Fruit fly (Drosophila melanogaster) whole organism, pupa: Measurements from ENCODE around the gene CG31077.

Experiments used
- CG10348 ChIP-seq: fragments of 200-800 bp; sonication (Bioruptor generic); IDR thresholded peaks from 2 replicates; pipeline ENCODE4 v1.3.6; 2022; ENCODE audit warnings: missing biosample characterization, missing genetic modification characterization
- CG12605 ChIP-seq: fragments of 200-800 bp; sonication (Bioruptor generic); IDR thresholded peaks from 2 replicates; pipeline ENCODE4 v1.3.6; 2022; ENCODE audit warnings: missing biosample characterization, missing genetic modification characterization
- CG13204 ChIP-seq: fragments of 200-800 bp; sonication (Bioruptor generic); optimal IDR thresholded peaks from 2 replicates; lab custom pipeline; 2018; ENCODE audit warnings: missing biosample characterization, mild to moderate bottlenecking, missing genetic modification characterization, moderate library complexity
- CG14655 ChIP-seq: fragments of 200-800 bp; sonication (Bioruptor generic); optimal IDR thresholded peaks from 3 replicates; lab custom pipeline; 2017; ENCODE audit warnings: mild to moderate bottlenecking, missing biosample characterization, missing genetic modification reagents, missing genetic modification characterization
- CG15710 ChIP-seq: fragments of 200-800 bp; sonication (Bioruptor generic); optimal IDR thresholded peaks from 2 replicates; lab custom pipeline; 2018; ENCODE audit warnings: missing biosample characterization, mild to moderate bottlenecking, missing genetic modification characterization, moderate library complexity
- CG17806 ChIP-seq: fragments of 200-800 bp; sonication (Bioruptor generic); optimal IDR thresholded peaks from 2 replicates; lab custom pipeline; 2018; ENCODE audit warnings: missing biosample characterization, mild to moderate bottlenecking, missing genetic modification characterization, moderate library complexity
- CG32121 ChIP-seq: fragments of 200-800 bp; sonication (Bioruptor generic); IDR thresholded peaks from 2 replicates; pipeline ENCODE4 v1.3.6; 2022; ENCODE audit warnings: missing biosample characterization, missing genetic modification characterization
- CG34367 ChIP-seq: fragments of 200-800 bp; sonication (Bioruptor generic); optimal IDR thresholded peaks from 2 replicates; lab custom pipeline; 2018; ENCODE audit warnings: missing biosample characterization, mild to moderate bottlenecking, missing genetic modification characterization
- CG4496 ChIP-seq: fragments of 200-800 bp; sonication (Bioruptor generic); IDR thresholded peaks from 3 replicates; pipeline ENCODE4 v1.3.6; 2022; ENCODE audit warnings: missing biosample characterization, missing genetic modification characterization
- CG8159 ChIP-seq: fragments of 200-800 bp; sonication (Bioruptor generic); optimal IDR thresholded peaks from 3 replicates; lab custom pipeline; 2018; ENCODE audit warnings: missing biosample characterization, mild to moderate bottlenecking, missing genetic modification characterization, moderate library complexity
- CG8301 ChIP-seq: fragments of 200-800 bp; sonication (Bioruptor generic); optimal IDR thresholded peaks from 2 replicates; lab custom pipeline; 2018; ENCODE audit warnings: missing biosample characterization, mild to moderate bottlenecking, missing genetic modification characterization
- CG9948 ChIP-seq: fragments of 200-800 bp; sonication (Bioruptor generic); optimal IDR thresholded peaks from 2 replicates; lab custom pipeline; 2018; ENCODE audit warnings: missing biosample characterization, mild to moderate bottlenecking, missing genetic modification characterization, moderate library complexity
- D1 ChIP-seq: fragments of 200-800 bp; sonication (Bioruptor generic); optimal IDR thresholded peaks from 2 replicates; lab custom pipeline; 2018; ENCODE audit warnings: missing biosample characterization, mild to moderate bottlenecking, missing genetic modification characterization, moderate library complexity
- EcR ChIP-seq: fragments of 200-800 bp; sonication (Bioruptor generic); optimal IDR thresholded peaks from 3 replicates; lab custom pipeline; 2019; ENCODE audit warnings: missing biosample characterization, missing genetic modification characterization, mild to moderate bottlenecking, moderate library complexity, missing genetic modification reagents
- Ets98B ChIP-seq: fragments of 200-800 bp; sonication (Bioruptor generic); IDR thresholded peaks from 2 replicates; pipeline ENCODE4 v1.3.6; 2022; ENCODE audit warnings: missing biosample characterization, missing genetic modification characterization
- Pif1A ChIP-seq: fragments of 200-800 bp; sonication (Bioruptor generic); optimal IDR thresholded peaks from 3 replicates; lab custom pipeline; 2016; ENCODE audit warnings: missing biosample characterization, missing genetic modification characterization
- Pif1B ChIP-seq: fragments of 200-800 bp; sonication (Bioruptor generic); optimal IDR thresholded peaks from 3 replicates; lab custom pipeline; 2016; ENCODE audit warnings: missing biosample characterization, missing genetic modification characterization
- Snoo ChIP-seq: fragments of 200-800 bp; sonication (Bioruptor generic); optimal IDR thresholded peaks from 3 replicates; lab custom pipeline; 2017; ENCODE audit warnings: missing biosample characterization, mild to moderate bottlenecking, missing genetic modification characterization, inconsistent platforms
- fd96Ca ChIP-seq: fragments of 200-800 bp; sonication (Bioruptor generic); IDR thresholded peaks from 3 replicates; pipeline ENCODE4 v1.3.6; 2022; ENCODE audit warnings: missing biosample characterization, missing genetic modification characterization
- gl ChIP-seq: fragments of 200-800 bp; sonication (Bioruptor generic); optimal IDR thresholded peaks from 2 replicates; lab custom pipeline; 2018; ENCODE audit warnings: missing biosample characterization, mild to moderate bottlenecking, missing genetic modification characterization
- rn ChIP-seq: fragments of 200-800 bp; sonication (Bioruptor generic); IDR thresholded peaks from 2 replicates; pipeline ENCODE4 v1.3.6; 2022; ENCODE audit warnings: missing biosample characterization, missing genetic modification characterization

Gene CG31077

DNA sequence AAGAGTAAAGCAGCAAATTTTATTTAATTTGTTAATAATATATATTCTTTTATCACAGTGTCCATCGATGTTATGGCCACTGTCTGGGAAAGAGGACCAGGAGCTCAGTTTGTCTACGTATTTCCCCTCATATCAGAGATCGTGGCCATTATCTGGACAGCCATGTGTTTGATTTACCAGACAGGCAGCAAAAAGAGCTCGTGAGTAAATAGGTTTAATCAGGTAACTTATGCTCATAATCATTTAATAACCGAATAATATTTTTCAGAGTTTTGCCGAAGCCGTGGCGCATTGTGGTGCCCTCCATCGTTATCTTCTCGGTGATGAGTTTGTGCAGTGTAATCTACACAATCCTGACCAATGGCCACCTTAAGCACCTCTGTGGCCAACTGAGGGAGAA is 15.1 kb upstream of the CG31077 start:
- TF ChIP-seq fd96Ca (GFP tag; lab: Robert Waterston, UW) (no peak), Pif1A (GFP tag; lab: Kevin White, UChicago) (no peak), CG15710 (tag; lab: Kevin White, UChicago) (no peak), EcR (GFP tag; lab: Kevin White, UChicago) (no peak), CG13204 (GFP tag; lab: Kevin White, UChicago) (no peak), CG17806 (tag; lab: Kevin White, UChicago) (no peak), CG8301 (no peak), CG34367 (tag; lab: Kevin White, UChicago) (no peak), gl (tag; lab: Kevin White, UChicago) (no peak), Snoo (tag; lab: Kevin White, UChicago) (no peak), D1 (tag; lab: Kevin White, UChicago) (no peak), CG9948 (tag; lab: Kevin White, UChicago) (no peak), Pif1B (no peak), CG14655 (GFP tag; lab: Kevin White, UChicago) (no peak), CG4496 (GFP tag; lab: Robert Waterston, UW) (no peak), CG8159 (tag; lab: Kevin White, UChicago) (no peak), Ets98B (GFP tag; lab: Robert Waterston, UW) (no peak), CG12605 (GFP tag; lab: Robert Waterston, UW) (no peak)

DNA sequence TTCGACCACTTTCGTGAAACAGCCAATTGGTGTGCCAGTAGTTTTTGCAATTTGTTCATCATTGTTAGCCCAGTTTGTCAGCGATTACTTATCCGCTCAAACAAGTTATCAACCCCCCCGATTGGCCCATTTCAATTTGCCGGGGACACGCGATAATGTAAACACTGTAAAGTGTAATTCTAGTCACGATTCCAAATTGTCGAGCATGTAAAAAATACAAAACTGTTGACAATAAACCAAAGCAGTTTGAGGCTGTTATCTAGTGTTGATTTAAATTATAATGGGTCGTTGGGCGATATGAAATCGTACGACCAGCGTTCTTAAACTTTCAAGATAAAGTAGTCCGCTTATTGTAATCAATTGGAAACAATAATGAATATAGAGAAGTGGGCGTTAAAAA is 12.1 kb upstream of the CG31077 start:
- no peak for TF ChIP-seq EcR (GFP tag; lab: Kevin White, UChicago)
- no peak for TF ChIP-seq rn (GFP tag; lab: Robert Waterston, UW)
- no peak for TF ChIP-seq Pif1A (GFP tag; lab: Kevin White, UChicago)
- TF ChIP-seq Pif1B, result no peak
- TF ChIP-seq CG8159 (tag; lab: Kevin White, UChicago), result no peak
- TF ChIP-seq CG34367 (tag; lab: Kevin White, UChicago), result no peak
- TF ChIP-seq D1 (tag; lab: Kevin White, UChicago), result no peak
- TF ChIP-seq CG10348 (GFP tag; lab: Robert Waterston, UW), result no peak
- TF ChIP-seq CG13204 (GFP tag; lab: Kevin White, UChicago), result no peak
- TF ChIP-seq CG9948 (tag; lab: Kevin White, UChicago), result no peak
- no peak for TF ChIP-seq CG17806 (tag; lab: Kevin White, UChicago)

DNA sequence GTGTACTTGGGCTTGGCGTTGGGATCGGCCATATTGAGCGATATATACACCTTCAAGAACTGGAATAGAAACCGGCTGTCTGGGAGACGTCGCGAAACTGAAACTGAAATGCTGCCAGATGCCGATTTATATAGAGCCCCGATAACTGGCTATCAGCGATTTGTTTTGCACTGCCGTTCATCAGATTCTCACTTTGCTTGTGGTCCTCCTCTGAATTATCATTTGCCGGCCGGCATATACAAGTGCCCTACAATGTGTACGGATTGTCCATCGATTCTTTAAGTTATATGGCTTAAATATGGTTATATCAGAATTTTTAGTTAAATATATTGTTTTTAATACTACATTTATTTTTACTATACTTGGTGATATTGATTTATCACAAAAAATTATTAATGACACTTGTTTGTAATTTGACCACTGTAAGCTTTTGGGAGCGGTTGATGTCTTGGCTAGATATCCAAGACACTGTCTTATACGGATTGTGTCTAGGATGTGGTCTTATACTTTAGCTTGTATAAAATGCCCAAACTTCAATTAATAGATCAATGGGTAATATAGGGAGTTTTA is 11.1 kb upstream of the CG31077 start, which contains the start of gene CG31075:
Gene CG31075 (minus strand): TSS at position 106 of the 570 bp plus-strand sequence.
- peak; percentile 60 for TF ChIP-seq EcR (GFP tag; lab: Kevin White, UChicago)
- TF ChIP-seq CG12605 (GFP tag; lab: Robert Waterston, UW), result peak; percentile 98
- TF ChIP-seq CG32121 (GFP tag; lab: Robert Waterston, UW), result peak; percentile 91
- peak; percentile 85 for TF ChIP-seq CG15710 (tag; lab: Kevin White, UChicago)
- TF ChIP-seq Snoo (tag; lab: Kevin White, UChicago), result peak; percentile 82
- TF ChIP-seq Ets98B (GFP tag; lab: Robert Waterston, UW), result peak; percentile 93
- TF ChIP-seq CG8301, result peak; percentile 88
- no peak for TF ChIP-seq CG13204 (GFP tag; lab: Kevin White, UChicago)
- peak; percentile 98 for TF ChIP-seq CG4496 (GFP tag; lab: Robert Waterston, UW)
- TF ChIP-seq gl (tag; lab: Kevin White, UChicago), result peak; percentile 73
- peak; percentile 73 for TF ChIP-seq CG10348 (GFP tag; lab: Robert Waterston, UW)
- peak; percentile 68 for TF ChIP-seq CG34367 (tag; lab: Kevin White, UChicago)
- peak; percentile 90 for TF ChIP-seq Pif1B
- TF ChIP-seq Pif1A (GFP tag; lab: Kevin White, UChicago), result peak; percentile 93
- peak; percentile 77 for TF ChIP-seq rn (GFP tag; lab: Robert Waterston, UW)
- peak; percentile 86 for TF ChIP-seq CG14655 (GFP tag; lab: Kevin White, UChicago)
- peak; percentile 87 for TF ChIP-seq CG9948 (tag; lab: Kevin White, UChicago)
- TF ChIP-seq CG17806 (tag; lab: Kevin White, UChicago), result peak; percentile 95
- TF ChIP-seq fd96Ca (GFP tag; lab: Robert Waterston, UW), result peak; percentile 88
- peak; percentile 84 for TF ChIP-seq D1 (tag; lab: Kevin White, UChicago)
- TF ChIP-seq CG8159 (tag; lab: Kevin White, UChicago), result peak; percentile 94

DNA sequence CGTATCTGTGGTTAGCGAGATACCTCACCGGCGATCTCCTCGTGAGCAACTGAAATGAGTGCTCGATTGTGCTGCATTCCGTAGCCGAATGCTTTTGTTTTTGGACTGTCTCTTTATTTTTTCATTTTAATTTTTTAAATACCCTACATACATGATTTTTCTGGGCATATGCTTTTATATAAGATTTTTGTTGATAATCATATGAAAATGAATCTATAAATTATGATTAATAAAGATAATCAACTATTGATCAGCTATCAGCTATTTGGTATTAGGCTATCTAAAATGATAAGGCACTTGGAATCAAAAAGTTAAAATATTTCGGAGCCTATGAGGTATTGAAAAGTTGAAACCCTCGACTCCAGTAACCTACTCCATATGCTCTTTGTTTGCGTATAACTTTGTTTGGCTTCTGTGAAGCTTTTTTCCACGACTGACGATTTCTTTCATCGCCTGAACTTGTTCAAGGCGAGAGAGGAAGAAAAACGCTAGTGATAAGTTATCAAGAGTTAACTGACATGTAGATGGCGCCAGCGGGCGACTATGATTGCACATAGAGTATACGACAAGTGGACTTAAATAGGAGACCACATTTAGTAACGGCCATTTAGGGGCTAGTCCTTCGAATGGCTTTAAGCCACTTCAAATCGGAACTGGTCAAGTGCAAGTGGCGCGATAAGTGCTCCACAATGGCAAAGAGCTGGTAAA is 9.6 kb upstream of the CG31077 start, which contains the start of gene CG31076:
Gene CG31076 (minus strand): TSS at position 51 of the 708 bp plus-strand sequence.
- TF ChIP-seq EcR (GFP tag; lab: Kevin White, UChicago), result peak; percentile 85
- peak; percentile 46; the same call in 1 of the 2 replicates for TF ChIP-seq Ets98B (GFP tag; lab: Robert Waterston, UW)
- TF ChIP-seq CG15710 (tag; lab: Kevin White, UChicago), result peak; percentile 14
- peak; percentile 73 for TF ChIP-seq Snoo (tag; lab: Kevin White, UChicago)
- TF ChIP-seq CG12605 (GFP tag; lab: Robert Waterston, UW), result no peak
- TF ChIP-seq CG9948 (tag; lab: Kevin White, UChicago), result no peak
- TF ChIP-seq CG32121 (GFP tag; lab: Robert Waterston, UW), result peak; percentile 61; the same call in 1 of the 2 replicates
- TF ChIP-seq Pif1B, result peak; percentile 46
- no peak for TF ChIP-seq CG10348 (GFP tag; lab: Robert Waterston, UW)
- TF ChIP-seq fd96Ca (GFP tag; lab: Robert Waterston, UW), result no peak
- no peak for TF ChIP-seq rn (GFP tag; lab: Robert Waterston, UW)
- no peak for TF ChIP-seq CG8301
- peak; percentile 23 for TF ChIP-seq D1 (tag; lab: Kevin White, UChicago)
- TF ChIP-seq CG34367 (tag; lab: Kevin White, UChicago), result no peak
- peak; percentile 67 for TF ChIP-seq CG8159 (tag; lab: Kevin White, UChicago)
- no peak for TF ChIP-seq CG13204 (GFP tag; lab: Kevin White, UChicago)
- peak; percentile 35 for TF ChIP-seq gl (tag; lab: Kevin White, UChicago)
- no peak for TF ChIP-seq CG4496 (GFP tag; lab: Robert Waterston, UW)
- TF ChIP-seq Pif1A (GFP tag; lab: Kevin White, UChicago), result peak; percentile 75
- peak; percentile 52 for TF ChIP-seq CG17806 (tag; lab: Kevin White, UChicago)
- TF ChIP-seq CG14655 (GFP tag; lab: Kevin White, UChicago), result peak; percentile 33
- TF ChIP-seq, all 21 proteins: peak for 12
